Worm (Caenorhabditis elegans) whole organism, L4 larva: ENCODE data around the gene ZK546.4.

Experiments used
- F37D6.2 ChIP-seq: sonication (generic microtip); optimal IDR thresholded peaks from 2 replicates; lab custom pipeline; 2016; ENCODE audit warnings: mild to moderate bottlenecking, missing genetic modification characterization, missing compliant biosample characterization
- T20F7.1 ChIP-seq: fragments of 200-800 bp; sonication (Bioruptor generic); optimal IDR thresholded peaks from 2 replicates; lab custom pipeline; 2018; ENCODE audit warnings: mild to moderate bottlenecking, missing genetic modification characterization, missing compliant biosample characterization
- T26A8.4 ChIP-seq: fragments of 200-800 bp; sonication (Bioruptor generic); IDR thresholded peaks from 2 replicates; pipeline ENCODE4 v1.3.6; 2022; ENCODE audit warnings: missing genetic modification characterization, missing compliant biosample characterization
- Y105C5A.15 ChIP-seq: fragments of 200-800 bp; sonication (Bioruptor generic); IDR thresholded peaks from 2 replicates; pipeline ENCODE4 v1.3.6; 2022; ENCODE audit warnings: missing genetic modification characterization, missing compliant biosample characterization
- Y5F2A.4 ChIP-seq: fragments of 200-800 bp; sonication (Bioruptor generic); optimal IDR thresholded peaks from 2 replicates; lab custom pipeline; 2018; ENCODE audit warnings: mild to moderate bottlenecking, missing genetic modification characterization, missing compliant biosample characterization
- aha-1 ChIP-seq: fragments of 150-350 bp; peaks from one replicate; lab custom pipeline; 2014; ENCODE audit warnings: missing biosample characterization, missing genetic modification characterization
- ama-1 ChIP-seq: fragments of 150-350 bp; optimal IDR thresholded peaks from 2 replicates; lab custom pipeline; 2014; ENCODE audit warnings: inconsistent platforms, mixed read lengths
- ceh-20 ChIP-seq: fragments of 200-800 bp; sonication (Bioruptor generic); IDR thresholded peaks from 2 replicates; pipeline ENCODE4 v1.3.6; 2022; ENCODE audit warnings: missing genetic modification reagents, missing genetic modification characterization, missing compliant biosample characterization
- ceh-82 ChIP-seq: sonication (generic microtip); optimal IDR thresholded peaks from 2 replicates; lab custom pipeline; 2017; ENCODE audit warnings: missing biosample characterization, missing genetic modification characterization
- ces-1 ChIP-seq: fragments of 150-350 bp; sonication (generic microtip); optimal IDR thresholded peaks from 4 replicates; lab custom pipeline; 2014; ENCODE audit warnings: missing biosample characterization, missing genetic modification reagents, missing genetic modification characterization
- cey-2 ChIP-seq: sonication (generic microtip); optimal IDR thresholded peaks from 3 replicates; lab custom pipeline; 2017; ENCODE audit warnings: missing genetic modification characterization, mild to moderate bottlenecking, missing compliant biosample characterization, antibody characterized with exemption, borderline replicate concordance; ENCODE audit not compliant: insufficient read depth
- daf-16 ChIP-seq, 3 experiments: sonication (generic microtip); optimal IDR thresholded peaks; 2 replicates each; lab custom pipeline; 2016 to 2017; ENCODE audit warnings: missing genetic modification characterization in 3 of 3, missing genetic modification reagents in 3 of 3, mild to moderate bottlenecking in 2 of 3, missing compliant biosample characterization in 2 of 3, missing biosample characterization in 1 of 3, moderate library complexity in 1 of 3
- daf-19 ChIP-seq: fragments of 200-800 bp; sonication (Bioruptor generic); conservative IDR thresholded peaks from 2 replicates; pipeline ENCODE4 v1.3.6; 2022; ENCODE audit warnings: missing genetic modification characterization, missing compliant biosample characterization
- dmd-6 ChIP-seq: fragments of 200-800 bp; sonication (Bioruptor generic); IDR thresholded peaks from 2 replicates; pipeline ENCODE4 v1.3.6; 2022; ENCODE audit warnings: missing genetic modification reagents, missing genetic modification characterization, missing compliant biosample characterization
- dpl-1 ChIP-seq: fragments of 150-350 bp; optimal IDR thresholded peaks from 2 replicates; lab custom pipeline; 2014; ENCODE audit warnings: missing biosample characterization, missing genetic modification reagents, missing genetic modification characterization
- egl-27 ChIP-seq: sonication (generic microtip); optimal IDR thresholded peaks from 3 replicates; lab custom pipeline; 2017; ENCODE audit warnings: missing biosample characterization, missing genetic modification reagents, missing genetic modification characterization
- gei-8 ChIP-seq: fragments of 200-800 bp; sonication (Bioruptor generic); optimal IDR thresholded peaks from 2 replicates; lab custom pipeline; 2018; ENCODE audit warnings: mild to moderate bottlenecking, missing genetic modification characterization, missing compliant biosample characterization
- hif-1 ChIP-seq, 2 experiments: sonication (generic microtip); optimal IDR thresholded peaks; 2 replicates each; lab custom pipeline; 2016 to 2017; ENCODE audit warnings: missing compliant biosample characterization in 2 of 2, missing genetic modification characterization in 2 of 2, missing genetic modification reagents in 2 of 2, missing genotype in 2 of 2, mild to moderate bottlenecking in 1 of 2
- hlh-11 ChIP-seq: fragments of 200-800 bp; sonication (Bioruptor generic); optimal IDR thresholded peaks from 2 replicates; lab custom pipeline; 2018; ENCODE audit warnings: mild to moderate bottlenecking, missing genetic modification characterization, missing compliant biosample characterization
- hlh-30 ChIP-seq: sonication (generic microtip); optimal IDR thresholded peaks from 2 replicates; lab custom pipeline; 2017; ENCODE audit warnings: antibody characterized with exemption, mild to moderate bottlenecking, missing genetic modification characterization, missing compliant biosample characterization; ENCODE audit not compliant: insufficient read depth
- hmg-1.1 ChIP-seq: fragments of 200-800 bp; sonication (Bioruptor generic); IDR thresholded peaks from 2 replicates; pipeline ENCODE4 v1.3.6; 2022; ENCODE audit warnings: missing genetic modification reagents, missing genetic modification characterization, missing compliant biosample characterization
- jun-1 ChIP-seq: fragments of 150-350 bp; optimal IDR thresholded peaks from 2 replicates; lab custom pipeline; 2014; ENCODE audit warnings: missing biosample characterization, missing genetic modification reagents, missing genetic modification characterization
- lim-7 ChIP-seq: fragments of 200-800 bp; sonication (Bioruptor generic); IDR thresholded peaks from 2 replicates; pipeline ENCODE4 v1.3.6; 2022; ENCODE audit warnings: missing genetic modification characterization, missing compliant biosample characterization
- lin-1 ChIP-seq: fragments of 200-800 bp; sonication (Bioruptor generic); IDR thresholded peaks from 2 replicates; pipeline ENCODE4 v1.3.6; 2022; ENCODE audit warnings: missing genetic modification reagents, missing genetic modification characterization, missing compliant biosample characterization
- lin-39 ChIP-seq: fragments of 150-350 bp; optimal IDR thresholded peaks from 2 replicates; lab custom pipeline; 2014; ENCODE audit warnings: missing biosample characterization, missing genetic modification reagents, missing genetic modification characterization
- lsy-2 ChIP-seq, 2 experiments: fragments of 150-350 bp in 1 of 2; sonication (generic microtip) in 1 of 2; optimal IDR thresholded peaks; 2 replicates each; lab custom pipeline; 2014 to 2017; ENCODE audit warnings: missing biosample characterization in 2 of 2, missing genetic modification characterization in 2 of 2
- mdl-1 ChIP-seq, 2 experiments: fragments of 150-350 bp in 1 of 2; sonication (generic microtip) in 1 of 2; optimal IDR thresholded peaks; 2 replicates each; lab custom pipeline; 2014 to 2017; ENCODE audit warnings: missing biosample characterization in 2 of 2, missing genetic modification characterization in 2 of 2
- mep-1 ChIP-seq: fragments of 150-350 bp; sonication (generic microtip); optimal IDR thresholded peaks from 3 replicates; lab custom pipeline; 2014; ENCODE audit warnings: missing biosample characterization, missing genetic modification characterization
- mxl-2 ChIP-seq: fragments of 200-800 bp; sonication (Bioruptor generic); conservative IDR thresholded peaks from 2 replicates; pipeline ENCODE4 v1.3.6; 2022; ENCODE audit warnings: missing genetic modification reagents, missing genetic modification characterization, missing compliant biosample characterization
- nhr-10 ChIP-seq: fragments of 150-350 bp; optimal IDR thresholded peaks from 2 replicates; lab custom pipeline; 2014; ENCODE audit warnings: missing biosample characterization, missing genetic modification characterization
- nhr-102 ChIP-seq: sonication (generic microtip); optimal IDR thresholded peaks from 2 replicates; lab custom pipeline; 2016; ENCODE audit warnings: mild to moderate bottlenecking, missing genetic modification characterization, moderate library complexity, missing compliant biosample characterization
- nhr-111 ChIP-seq: fragments of 200-800 bp; sonication (Bioruptor generic); optimal IDR thresholded peaks from 2 replicates; lab custom pipeline; 2018; ENCODE audit warnings: mild to moderate bottlenecking, missing genetic modification characterization, missing compliant biosample characterization
- nhr-28 ChIP-seq: fragments of 150-350 bp; optimal IDR thresholded peaks from 2 replicates; lab custom pipeline; 2014; ENCODE audit warnings: missing biosample characterization, missing genetic modification characterization
- nhr-41 ChIP-seq: fragments of 200-800 bp; sonication (Bioruptor generic); IDR thresholded peaks from 2 replicates; pipeline ENCODE4 v1.3.6; 2022; ENCODE audit warnings: missing genetic modification reagents, missing genetic modification characterization, missing compliant biosample characterization
- nhr-42 ChIP-seq: fragments of 200-800 bp; sonication (Bioruptor generic); IDR thresholded peaks from 2 replicates; pipeline ENCODE4 v1.3.6; 2022; ENCODE audit warnings: missing genetic modification characterization, missing compliant biosample characterization
- php-3 ChIP-seq: fragments of 200-800 bp; sonication (Bioruptor generic); IDR thresholded peaks from 2 replicates; pipeline ENCODE4 v1.3.6; 2022; ENCODE audit warnings: missing genetic modification reagents, missing genetic modification characterization, missing compliant biosample characterization
- pqm-1 ChIP-seq: sonication (generic microtip); optimal IDR thresholded peaks from 2 replicates; lab custom pipeline; 2017; ENCODE audit warnings: missing biosample characterization, missing genetic modification characterization
- rbr-2 ChIP-seq: sonication (generic microtip); optimal IDR thresholded peaks from 2 replicates; lab custom pipeline; 2016; ENCODE audit warnings: missing genotype, missing genetic modification characterization, missing compliant biosample characterization
- sdz-12 ChIP-seq: fragments of 200-800 bp; sonication (Bioruptor generic); optimal IDR thresholded peaks from 2 replicates; lab custom pipeline; 2018; ENCODE audit warnings: mild to moderate bottlenecking, missing genetic modification characterization, missing compliant biosample characterization
- tag-97 ChIP-seq: fragments of 200-800 bp; sonication (Bioruptor generic); IDR thresholded peaks from 2 replicates; pipeline ENCODE4 v1.3.6; 2022; ENCODE audit warnings: missing genetic modification characterization, missing compliant biosample characterization
- unc-39 ChIP-seq: sonication (generic microtip); optimal IDR thresholded peaks from 2 replicates; lab custom pipeline; 2017; ENCODE audit warnings: missing biosample characterization, missing genetic modification characterization
- vab-7 ChIP-seq: fragments of 200-800 bp; sonication (Bioruptor generic); IDR thresholded peaks from 2 replicates; pipeline ENCODE4 v1.3.6; 2022; ENCODE audit warnings: missing genetic modification reagents, missing genetic modification characterization, missing compliant biosample characterization
- ztf-11 ChIP-seq: fragments of 150-350 bp; optimal IDR thresholded peaks from 2 replicates; lab custom pipeline; 2014; ENCODE audit warnings: missing biosample characterization, missing genetic modification characterization
- ztf-7 ChIP-seq: fragments of 150-350 bp; optimal IDR thresholded peaks from 2 replicates; lab custom pipeline; 2014; ENCODE audit warnings: missing biosample characterization, missing genetic modification characterization

ZK546.4 gene

DNA sequence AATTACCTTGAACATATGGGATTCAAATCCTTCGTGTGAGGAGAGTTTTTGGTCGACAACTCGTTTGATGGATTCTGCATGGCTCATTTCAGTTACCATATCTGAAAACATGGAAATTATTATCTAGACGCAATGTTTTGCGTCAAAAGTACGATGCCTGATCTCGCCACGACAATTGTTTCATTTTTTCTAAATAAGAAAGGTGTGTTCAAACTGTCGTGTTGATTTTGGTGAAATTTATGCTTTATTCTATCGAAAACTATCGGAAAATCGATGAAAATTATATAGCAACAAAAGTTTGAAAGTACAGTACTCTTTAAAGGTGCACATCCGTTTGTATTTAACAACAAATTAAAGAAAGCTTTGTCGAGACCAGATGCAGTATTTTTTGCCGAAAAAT is 3.2 kb downstream of the ZK546.4 start, which contains the start of gene cblc-1:
Gene cblc-1, minus strand, starts transcription at position 101 of the 400 bp plus-strand sequence.
- no peak for TF ChIP-seq egl-27 (tag; lab: Kevin White, UChicago)
- TF ChIP-seq pqm-1 (tag; lab: Kevin White, UChicago) = no peak

ce11 chrII:4941541-4942206 is 3.8 kb downstream of the ZK546.4 start, which contains the start of gene ZK546.19:
TSS of gene ZK546.19 (plus strand) at chrII:4941726.
- TF ChIP-seq cey-2 (tag; lab: Kevin White, UChicago) (no peak), lsy-2 (tag; optimal IDR thresholded peaks at IDR 0.05; lab: Kevin White, UChicago) (peak in 1 of 2 experiments; percentile 38), egl-27 (tag; lab: Kevin White, UChicago) (no peak), nhr-10 (tag; lab: Kevin White, UChicago) (peak; percentile 5), hif-1 (tag; optimal IDR thresholded peaks at IDR 0.05; lab: Kevin White, UChicago) (peak; percentile 41 to 99), hlh-30 (tag; lab: Kevin White, UChicago) (peak; percentile 1), lin-1 (GFP tag; lab: Robert Waterston, UW) (no peak), hlh-11 (peak; percentile 5), mxl-2 (GFP tag; lab: Robert Waterston, UW) (no peak), php-3 (peak; percentile 68), aha-1 (peak; percentile 100), Y105C5A.15 (GFP tag; lab: Robert Waterston, UW) (no peak), pqm-1 (tag; lab: Kevin White, UChicago) (peak; percentile 4), dpl-1 (GFP tag; lab: Kevin White, UChicago) (peak; percentile 2), ama-1 (peak; percentile 27), T20F7.1 (peak; percentile 21), ceh-20 (0 out of 2 replicates have a peak, but pooled peaks have one; percentile 39), nhr-28 (tag; lab: Kevin White, UChicago) (peak; percentile 41), Y5F2A.4 (no peak), daf-16 (GFP tag; optimal IDR thresholded peaks at IDR 0.05; lab: Kevin White, UChicago) (peak in 1 of 2 experiments; percentile 39), daf-16 (tag; optimal IDR thresholded peaks at IDR 0.05; lab: Kevin White, UChicago) (peak; percentile 70), ztf-7 (tag; lab: Kevin White, UChicago) (no peak)

DNA sequence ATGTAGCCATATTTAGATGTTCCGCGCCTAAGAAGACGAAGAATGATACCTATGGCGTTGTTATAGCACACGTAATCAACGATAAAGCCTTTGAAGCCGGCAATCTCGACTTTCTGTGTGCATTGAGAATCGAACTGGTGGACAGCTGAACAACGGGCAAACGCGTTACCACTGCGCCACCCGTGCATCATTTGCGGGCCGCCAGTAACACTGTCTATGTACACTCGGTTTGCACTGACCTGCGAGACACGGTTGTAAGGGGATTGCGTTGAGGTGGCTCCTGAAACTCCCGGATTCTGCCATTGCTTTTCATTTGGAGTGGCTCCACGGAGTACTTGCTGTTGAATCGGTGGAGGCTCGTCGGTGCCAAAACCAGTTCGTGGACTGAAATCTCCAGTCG is 4.6 kb downstream of the ZK546.4 start:
- peak; percentile 27 for TF ChIP-seq mep-1 (tag; lab: Kevin White, UChicago)
- peak; percentile 65 for TF ChIP-seq hmg-1.1 (GFP tag; lab: Robert Waterston, UW)
- TF ChIP-seq daf-19 (GFP tag; lab: Robert Waterston, UW) = peak; percentile 71
- peak; percentile 38 for TF ChIP-seq nhr-111 (GFP tag; lab: Kevin White, UChicago)
- peak in 1 of 2 experiments; percentile 16 for TF ChIP-seq lsy-2 (tag; optimal IDR thresholded peaks at IDR 0.05; lab: Kevin White, UChicago)
- TF ChIP-seq lim-7 (GFP tag; lab: Robert Waterston, UW) = peak; percentile 74
- TF ChIP-seq mdl-1 (tag; optimal IDR thresholded peaks at IDR 0.05; lab: Kevin White, UChicago) = no peak
- TF ChIP-seq gei-8 (GFP tag; lab: Kevin White, UChicago) = peak; percentile 56
- TF ChIP-seq hlh-11 = no peak
- peak; percentile 71 for TF ChIP-seq T26A8.4 (GFP tag; lab: Robert Waterston, UW)
- peak; percentile 58 for TF ChIP-seq Y5F2A.4
- peak; percentile 6 for TF ChIP-seq jun-1 (tag; lab: Kevin White, UChicago)
- TF ChIP-seq dmd-6 (GFP tag; lab: Robert Waterston, UW) = peak; percentile 47
- TF ChIP-seq unc-39 (tag; lab: Kevin White, UChicago) = no peak
- no peak for TF ChIP-seq lin-39 (tag; lab: Kevin White, UChicago)
- peak; percentile 42 for TF ChIP-seq rbr-2
- no peak for TF ChIP-seq ztf-11
- TF ChIP-seq tag-97 (GFP tag; lab: Robert Waterston, UW) = no peak
- 0 out of 2 replicates have a peak, but pooled peaks have one; percentile 30 for TF ChIP-seq nhr-41 (GFP tag; lab: Robert Waterston, UW)
- no peak for TF ChIP-seq F37D6.2 (tag; lab: Kevin White, UChicago)
- TF ChIP-seq sdz-12 (GFP tag; lab: Kevin White, UChicago) = no peak
- peak; percentile 39 for TF ChIP-seq T20F7.1
- peak; percentile 22; the same call in 1 of the 2 replicates for TF ChIP-seq lin-1 (GFP tag; lab: Robert Waterston, UW)
- peak; percentile 90 for TF ChIP-seq ama-1
- peak; percentile 51 for TF ChIP-seq aha-1
- TF ChIP-seq ces-1 (GFP tag; lab: Kevin White, UChicago) = no peak
- peak; percentile 69 for TF ChIP-seq vab-7 (GFP tag; lab: Robert Waterston, UW)
- TF ChIP-seq ceh-82 (tag; lab: Kevin White, UChicago) = no peak
- peak; percentile 75 for TF ChIP-seq nhr-42 (GFP tag; lab: Robert Waterston, UW)
- TF ChIP-seq ceh-20 = no peak
- TF ChIP-seq nhr-102 (tag; lab: Kevin White, UChicago) = peak; percentile 0
- TF ChIP-seq pqm-1 (tag; lab: Kevin White, UChicago) = no peak
